Fruit fly (Drosophila melanogaster) whole organism, embryonic: ENCODE results near the gene Bacc.

ENCODE experiments used
- CG10267 ChIP-seq: fragments of 200-800 bp; sonication (Bioruptor generic); optimal IDR thresholded peaks from 2 replicates; lab custom pipeline; 2018; ENCODE audit warnings: missing biosample characterization, mild to moderate bottlenecking, missing genetic modification characterization, moderate library complexity
- CG10274 ChIP-seq: fragments of 200-800 bp; sonication (Bioruptor generic); optimal IDR thresholded peaks from 3 replicates; lab custom pipeline; 2017; ENCODE audit warnings: missing biosample characterization, mild to moderate bottlenecking, missing genetic modification characterization
- CG11456 ChIP-seq: fragments of 200-800 bp; sonication (Bioruptor generic); IDR thresholded peaks from 3 replicates; pipeline ENCODE4 v1.3.6; 2022; ENCODE audit warnings: missing biosample characterization, missing genetic modification characterization
- CG12155 ChIP-seq: fragments of 200-800 bp; sonication (Bioruptor generic); optimal IDR thresholded peaks from 3 replicates; lab custom pipeline; 2016; ENCODE audit warnings: missing biosample characterization, missing genetic modification characterization
- CG14667 ChIP-seq: fragments of 200-800 bp; sonication (Bioruptor generic); IDR thresholded peaks from 2 replicates; pipeline ENCODE4 v1.3.6; 2022; ENCODE audit warnings: missing biosample characterization, missing genetic modification characterization
- CG15479 ChIP-seq: fragments of 200-800 bp; sonication (Bioruptor generic); optimal IDR thresholded peaks from 3 replicates; lab custom pipeline; 2019; ENCODE audit warnings: missing biosample characterization, mild to moderate bottlenecking, missing genetic modification characterization, moderate library complexity
- CG17802 ChIP-seq: fragments of 200-800 bp; sonication (Bioruptor generic); optimal IDR thresholded peaks from 2 replicates; lab custom pipeline; 2018; ENCODE audit warnings: missing biosample characterization, mild to moderate bottlenecking, missing genetic modification characterization, moderate library complexity
- CG2889 ChIP-seq: fragments of 200-800 bp; sonication (Bioruptor generic); IDR thresholded peaks from 3 replicates; pipeline ENCODE4 v1.3.6; 2022; ENCODE audit warnings: missing biosample characterization, missing genetic modification characterization
- CG30431 ChIP-seq: fragments of 200-800 bp; sonication (Bioruptor generic); optimal IDR thresholded peaks from 2 replicates; lab custom pipeline; 2017; ENCODE audit warnings: missing biosample characterization, missing genetic modification characterization
- CG4360 ChIP-seq: fragments of 200-800 bp; sonication (Bioruptor generic); IDR thresholded peaks from 2 replicates; pipeline ENCODE4 v1.3.6; 2022; ENCODE audit warnings: missing biosample characterization, missing genetic modification characterization
- CG43689 ChIP-seq: fragments of 200-800 bp; sonication (Bioruptor generic); IDR thresholded peaks from 2 replicates; pipeline ENCODE4 v1.3.6; 2022; ENCODE audit warnings: missing biosample characterization, missing genetic modification characterization
- CG4617 ChIP-seq: fragments of 200-800 bp; sonication (Bioruptor generic); optimal IDR thresholded peaks from 3 replicates; lab custom pipeline; 2016; ENCODE audit warnings: missing biosample characterization, missing genetic modification characterization, borderline replicate concordance
- CG7357 ChIP-seq: fragments of 200-800 bp; sonication (Bioruptor generic); IDR thresholded peaks from 3 replicates; pipeline ENCODE4 v1.3.6; 2022; ENCODE audit warnings: missing biosample characterization, missing genetic modification characterization
- CG7372 ChIP-seq: fragments of 200-800 bp; sonication (Bioruptor generic); IDR thresholded peaks from 2 replicates; pipeline ENCODE4 v1.3.6; 2022; ENCODE audit warnings: missing biosample characterization, missing genetic modification characterization
- CG9609 ChIP-seq: fragments of 200-800 bp; sonication (Bioruptor generic); optimal IDR thresholded peaks from 3 replicates; lab custom pipeline; 2016; ENCODE audit warnings: missing biosample characterization, missing genetic modification characterization
- Camta ChIP-seq: fragments of 200-800 bp; sonication (Bioruptor generic); optimal IDR thresholded peaks from 2 replicates; lab custom pipeline; 2016; ENCODE audit warnings: missing biosample characterization, missing genetic modification characterization
- D ChIP-seq, 2 experiments: fragments of 200-800 bp in 1 of 2; fragments of >200 bp in 1 of 2; sonication (Bioruptor generic) in 1 of 2; optimal IDR thresholded peaks; 2 replicates in 1 of 2; 3 replicates in 1 of 2; lab custom pipeline; 2017; ENCODE audit warnings: mild to moderate bottlenecking in 1 of 2, missing biosample characterization in 1 of 2, missing genetic modification characterization in 1 of 2, missing genetic modification reagents in 1 of 2
- D19B ChIP-seq: fragments of 200-800 bp; sonication (Bioruptor generic); optimal IDR thresholded peaks from 2 replicates; lab custom pipeline; 2017; ENCODE audit warnings: missing biosample characterization, mild to moderate bottlenecking, missing genetic modification characterization
- Dip2 ChIP-seq: fragments of 200-800 bp; sonication (Bioruptor generic); IDR thresholded peaks from 2 replicates; pipeline ENCODE4 v1.3.6; 2022; ENCODE audit warnings: missing biosample characterization, missing genetic modification characterization
- Doc2 ChIP-seq: fragments of 200-800 bp; sonication (Bioruptor generic); IDR thresholded peaks from 2 replicates; pipeline ENCODE4 v1.3.6; 2022; ENCODE audit warnings: missing biosample characterization, missing genetic modification characterization
- Drgx ChIP-seq: fragments of 200-800 bp; sonication (Bioruptor generic); IDR thresholded peaks from 2 replicates; pipeline ENCODE4 v1.3.6; 2022; ENCODE audit warnings: missing biosample characterization, missing genetic modification characterization
- Fer2 ChIP-seq: fragments of 200-800 bp; sonication (Bioruptor generic); optimal IDR thresholded peaks from 2 replicates; lab custom pipeline; 2018; ENCODE audit warnings: missing biosample characterization, mild to moderate bottlenecking, missing genetic modification characterization, moderate library complexity
- HLH3B ChIP-seq: fragments of 200-800 bp; sonication (Bioruptor generic); IDR thresholded peaks from 2 replicates; pipeline ENCODE4 v1.3.6; 2022; ENCODE audit warnings: missing biosample characterization, missing genetic modification characterization
- Hr51 ChIP-seq, 2 experiments: fragments of 200-800 bp; sonication (Bioruptor generic); optimal IDR thresholded peaks; 2 replicates in 1 of 2; 3 replicates in 1 of 2; lab custom pipeline; 2016 to 2018; ENCODE audit warnings: missing biosample characterization in 2 of 2, missing genetic modification characterization in 2 of 2, mild to moderate bottlenecking in 1 of 2, moderate library complexity in 1 of 2
- Lpt ChIP-seq: fragments of >200 bp; optimal IDR thresholded peaks from 2 replicates; lab custom pipeline; 2018; ENCODE audit warnings: missing biosample characterization, missing genetic modification characterization
- Max ChIP-seq: fragments of 200-800 bp; sonication (Bioruptor generic); optimal IDR thresholded peaks from 2 replicates; lab custom pipeline; 2016; ENCODE audit warnings: missing biosample characterization, mild to moderate bottlenecking, missing genetic modification characterization
- Neu2 ChIP-seq: fragments of 200-800 bp; sonication (Bioruptor generic); optimal IDR thresholded peaks from 3 replicates; lab custom pipeline; 2016; ENCODE audit warnings: missing biosample characterization, missing genetic modification characterization, borderline replicate concordance
- Opbp ChIP-seq: fragments of 200-800 bp; sonication (Bioruptor generic); IDR thresholded peaks from 3 replicates; pipeline ENCODE4 v1.3.6; 2022; ENCODE audit warnings: missing biosample characterization, missing genetic modification characterization; ENCODE audit not compliant: partially characterized antibody
- PHDP ChIP-seq: fragments of 200-800 bp; sonication (Bioruptor generic); optimal IDR thresholded peaks from 3 replicates; lab custom pipeline; 2018; ENCODE audit warnings: missing biosample characterization, mild to moderate bottlenecking, missing genetic modification characterization, moderate library complexity
- Ravus ChIP-seq: fragments of 200-800 bp; sonication (Bioruptor generic); IDR thresholded peaks from 2 replicates; pipeline ENCODE4 v1.3.6; 2022; ENCODE audit warnings: missing biosample characterization, missing genetic modification characterization
- Sox100B ChIP-seq: fragments of 200-800 bp; sonication (Bioruptor generic); optimal IDR thresholded peaks from 3 replicates; lab custom pipeline; 2018; ENCODE audit warnings: missing biosample characterization, mild to moderate bottlenecking, missing genetic modification characterization
- Tbp ChIP-seq: fragments of >200 bp; optimal IDR thresholded peaks from 2 replicates; lab custom pipeline; 2018; ENCODE audit warnings: missing biosample characterization, missing genetic modification characterization
- Xbp1 ChIP-seq: fragments of 200-800 bp; sonication (Bioruptor generic); optimal IDR thresholded peaks from 3 replicates; lab custom pipeline; 2016; ENCODE audit warnings: missing biosample characterization, mild to moderate bottlenecking, missing genetic modification characterization
- bowl ChIP-seq: fragments of 200-800 bp; sonication (Bioruptor generic); IDR thresholded peaks from 2 replicates; pipeline ENCODE4 v1.3.6; 2022; ENCODE audit warnings: missing biosample characterization, missing genetic modification characterization
- chinmo ChIP-seq: fragments of 200-800 bp; sonication (Bioruptor generic); IDR thresholded peaks from 4 replicates; pipeline ENCODE4 v1.3.6; 2022; ENCODE audit warnings: missing biosample characterization, missing genetic modification characterization; ENCODE audit not compliant: partially characterized antibody
- chn ChIP-seq: fragments of 200-800 bp; sonication (Bioruptor generic); optimal IDR thresholded peaks from 2 replicates; lab custom pipeline; 2016; ENCODE audit warnings: missing biosample characterization, missing genetic modification characterization
- corto ChIP-seq: fragments of 200-800 bp; sonication (Bioruptor generic); optimal IDR thresholded peaks from 2 replicates; lab custom pipeline; 2016; ENCODE audit warnings: missing biosample characterization, mild to moderate bottlenecking, missing genetic modification characterization, moderate library complexity
- crp ChIP-seq, 2 experiments: fragments of 200-800 bp; sonication (Bioruptor generic); optimal IDR thresholded peaks; 2 replicates in 1 of 2; 3 replicates in 1 of 2; lab custom pipeline; 2017; ENCODE audit warnings: missing biosample characterization in 2 of 2, missing genetic modification characterization in 2 of 2, mild to moderate bottlenecking in 1 of 2, moderate library complexity in 1 of 2
- en ChIP-seq: fragments of 200-800 bp; sonication (Bioruptor generic); optimal IDR thresholded peaks from 2 replicates; lab custom pipeline; 2016; ENCODE audit warnings: missing biosample characterization, missing genetic modification characterization
- insv ChIP-seq, 2 experiments: fragments of 200-800 bp; sonication (Bioruptor generic); optimal IDR thresholded peaks; 3 replicates each; lab custom pipeline; 2016 to 2018; ENCODE audit warnings: missing biosample characterization in 2 of 2, missing genetic modification characterization in 2 of 2
- kni ChIP-seq: fragments of 200-800 bp; sonication (Bioruptor generic); optimal IDR thresholded peaks from 3 replicates; lab custom pipeline; 2017; ENCODE audit warnings: mild to moderate bottlenecking, missing biosample characterization, missing genetic modification reagents, missing genetic modification characterization
- oc ChIP-seq: fragments of 200-800 bp; sonication (Bioruptor generic); optimal IDR thresholded peaks from 2 replicates; lab custom pipeline; 2018; ENCODE audit warnings: missing biosample characterization, mild to moderate bottlenecking, missing genetic modification characterization, moderate library complexity
- onecut ChIP-seq: fragments of 200-800 bp; sonication (Bioruptor generic); IDR thresholded peaks from 2 replicates; pipeline ENCODE4 v1.3.6; 2022; ENCODE audit warnings: missing biosample characterization, missing genetic modification characterization
- tap ChIP-seq: fragments of 200-800 bp; optimal IDR thresholded peaks from 3 replicates; lab custom pipeline; 2019; ENCODE audit warnings: missing biosample characterization, mild to moderate bottlenecking, missing genetic modification characterization, moderate library complexity
- tna ChIP-seq: fragments of 200-800 bp; sonication (Bioruptor generic); IDR thresholded peaks from 2 replicates; pipeline ENCODE4 v1.3.6; 2022; ENCODE audit warnings: missing biosample characterization, missing genetic modification characterization; ENCODE audit not compliant: partially characterized antibody
- unpg ChIP-seq: fragments of 200-800 bp; sonication (Bioruptor generic); optimal IDR thresholded peaks from 3 replicates; lab custom pipeline; 2018; ENCODE audit warnings: missing biosample characterization, mild to moderate bottlenecking, missing genetic modification characterization, moderate library complexity
- z ChIP-seq: fragments of 200-800 bp; sonication (Bioruptor generic); IDR thresholded peaks from 3 replicates; pipeline ENCODE4 v1.3.6; 2022; ENCODE audit warnings: missing biosample characterization, missing genetic modification characterization
- zen2 ChIP-seq: fragments of 200-800 bp; sonication (Bioruptor generic); IDR thresholded peaks from 3 replicates; pipeline ENCODE4 v1.3.6; 2022; ENCODE audit warnings: missing biosample characterization, missing genetic modification characterization; ENCODE audit not compliant: partially characterized antibody

Gene Bacc

dm6 chr2L:2754437-2755322, 2.4 kb downstream of the Bacc start (continued):
- TF ChIP-seq Doc2 (GFP tag; lab: Robert Waterston, UW) (no peak), CG14667 (no peak), CG43689 (GFP tag; lab: Robert Waterston, UW) (no peak), Fer2 (tag; lab: Kevin White, UChicago) (peak; percentile 73), CG7357 (GFP tag; lab: Robert Waterston, UW) (peak; percentile 34; the same call in 1 of the 3 replicates), insv (GFP tag; optimal IDR thresholded peaks at IDR 0.05; lab: Kevin White, UChicago) (peak in 1 of 2 experiments; percentile 18), z (GFP tag; lab: Robert Waterston, UW) (no peak), en (GFP tag; lab: Kevin White, UChicago) (peak; percentile 80), Tbp (GFP tag; lab: Kevin White, UChicago) (no peak), Sox100B (GFP tag; lab: Kevin White, UChicago) (peak; percentile 91), CG2889 (no peak), unpg (GFP tag; lab: Kevin White, UChicago) (peak; percentile 78), Drgx (no peak), zen2 (GFP tag; lab: Robert Waterston, UW) (no peak), chinmo (GFP tag; lab: Robert Waterston, UW) (no peak), D19B (peak; percentile 80), Camta (GFP tag; lab: Kevin White, UChicago) (peak; percentile 69), Ravus (GFP tag; lab: Robert Waterston, UW) (no peak), CG17802 (tag; lab: Kevin White, UChicago) (no peak), CG4360 (GFP tag; lab: Robert Waterston, UW) (no peak), chn (GFP tag; lab: Kevin White, UChicago) (peak; percentile 49), corto (GFP tag; lab: Kevin White, UChicago) (no peak), onecut (peak; percentile 61; the same call in 1 of the 2 replicates), CG12155 (GFP tag; lab: Kevin White, UChicago) (peak; percentile 62), kni (GFP tag; lab: Kevin White, UChicago) (peak; percentile 86), Neu2 (peak; percentile 29), Lpt (GFP tag; lab: Kevin White, UChicago) (no peak), CG30431 (GFP tag; lab: Kevin White, UChicago) (peak; percentile 37), HLH3B (GFP tag; lab: Robert Waterston, UW) (no peak), CG11456 (GFP tag; lab: Robert Waterston, UW) (no peak), crp (GFP tag; optimal IDR thresholded peaks at IDR 0.05; lab: Kevin White, UChicago) (peak in 1 of 2 experiments; percentile 10), CG10274 (peak; percentile 57), CG7372 (GFP tag; lab: Robert Waterston, UW) (no peak), tap (tag; lab: Kevin White, UChicago) (peak; percentile 87), PHDP (peak; percentile 86), CG9609 (GFP tag; lab: Kevin White, UChicago) (peak; percentile 70), Dip2 (GFP tag; lab: Robert Waterston, UW) (no peak), CG10267 (tag; lab: Kevin White, UChicago) (peak; percentile 71), Hr51 (GFP tag; optimal IDR thresholded peaks at IDR 0.05; lab: Kevin White, UChicago) (peak; percentile 5 to 90), D (optimal IDR thresholded peaks at IDR 0.05; lab: Kevin White, UChicago) (peak; percentile 27), D (GFP tag; optimal IDR thresholded peaks at IDR 0.05; lab: Kevin White, UChicago) (peak; percentile 78), bowl (GFP tag; lab: Robert Waterston, UW) (no peak), CG4617 (GFP tag; lab: Kevin White, UChicago) (no peak), CG15479 (GFP tag; lab: Kevin White, UChicago) (peak; percentile 50), Opbp (GFP tag; lab: Robert Waterston, UW) (no peak), tna (GFP tag; lab: Robert Waterston, UW) (no peak), oc (tag; lab: Kevin White, UChicago) (peak; percentile 85), Xbp1 (GFP tag; lab: Kevin White, UChicago) (peak; percentile 71), Max (GFP tag; lab: Kevin White, UChicago) (peak; percentile 49)
